Fruit fly (Drosophila melanogaster) S2 (cell line): ENCODE data around the gene CG1951.

Experiments
- CG8478 ChIP-seq: fragments of >200 bp; optimal IDR thresholded peaks from 2 replicates; lab custom pipeline; 2018
- CTCF ChIP-seq, 2 experiments: fragments of >200 bp; optimal IDR thresholded peaks; 2 replicates each; lab custom pipeline; 2018

DNA sequence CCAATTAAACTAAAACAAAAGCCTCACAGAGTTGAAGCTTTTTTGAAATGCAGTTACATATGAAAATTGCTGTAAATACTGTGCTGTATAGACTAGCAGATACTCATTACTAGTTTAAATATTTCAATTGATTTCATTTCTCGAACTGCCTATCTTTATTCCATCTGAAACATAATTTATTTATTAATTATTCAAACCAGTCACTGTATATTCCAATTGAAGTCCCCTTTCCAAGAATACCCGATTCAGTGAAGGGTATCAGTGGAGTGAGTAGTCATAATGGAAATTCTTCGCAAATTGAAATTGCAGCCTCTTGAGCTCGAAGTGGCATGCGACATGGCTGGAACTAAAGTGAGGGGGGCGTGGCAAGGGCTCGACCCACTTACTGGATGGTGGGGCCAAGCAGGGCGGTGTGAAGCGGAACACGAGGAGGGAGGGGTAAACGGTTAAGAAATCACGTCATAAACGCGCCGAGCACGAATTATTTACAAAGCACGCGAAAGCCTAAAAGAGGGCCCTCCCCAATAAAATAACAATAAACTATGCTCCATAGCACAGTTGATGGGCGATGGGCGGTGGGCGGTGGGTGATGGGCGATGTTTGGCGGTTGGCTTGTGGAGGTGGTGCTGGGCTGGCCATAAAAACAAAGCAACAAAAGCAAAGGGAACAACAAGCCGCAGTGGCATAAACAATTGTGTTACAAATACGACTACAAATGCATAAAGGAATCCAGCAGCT, 22.0 kb upstream of the CG1951 start:
- no peak for TF ChIP-seq CG8478
- TF ChIP-seq CTCF (optimal IDR thresholded peaks at IDR 0.05; lab: Kevin White, UChicago), result no peak
